Worm (Caenorhabditis elegans) whole organism, late embryonic: ENCODE measurements around the gene C27H6.9.

Experiments used
- ama-1 ChIP-seq: fragments of 150-350 bp; optimal IDR thresholded peaks from 2 replicates; lab custom pipeline; 2014
- ets-4 ChIP-seq: sonication (generic microtip); optimal IDR thresholded peaks from 2 replicates; lab custom pipeline; 2016; ENCODE audit warnings: missing genetic modification characterization, missing compliant biosample characterization
- nhr-11 ChIP-seq: fragments of 150-350 bp; optimal IDR thresholded peaks from 2 replicates; lab custom pipeline; 2014; ENCODE audit warnings: missing biosample characterization, missing genetic modification characterization
- npax-4 ChIP-seq: sonication (generic microtip); optimal IDR thresholded peaks from 2 replicates; lab custom pipeline; 2016; ENCODE audit warnings: missing genetic modification characterization, missing compliant biosample characterization
- ttx-3 ChIP-seq: sonication (generic microtip); optimal IDR thresholded peaks from 2 replicates; lab custom pipeline; 2016; ENCODE audit warnings: missing genetic modification reagents, missing genetic modification characterization, missing compliant biosample characterization

ce11 chrV:9962916-9963315 is 19.8 kb upstream of the C27H6.9 start:
- TF ChIP-seq ets-4 (tag; lab: Kevin White, UChicago) (no peak), npax-4 (tag; lab: Kevin White, UChicago) (no peak), nhr-11 (tag; lab: Kevin White, UChicago) (no peak), ama-1 (lab: Kevin White, UChicago) (no peak), ttx-3 (tag; lab: Kevin White, UChicago) (no peak)
